Worm (Caenorhabditis elegans) whole organism, early embryonic: Measurements from ENCODE around the gene D1086.1.

Experiments used
- B0310.2 ChIP-seq: sonication (generic microtip); optimal IDR thresholded peaks from 2 replicates; lab custom pipeline; 2016; ENCODE audit warnings: mild to moderate bottlenecking, missing genetic modification characterization, missing compliant biosample characterization
- F13C5.2 ChIP-seq: sonication (generic microtip); optimal IDR thresholded peaks from 2 replicates; lab custom pipeline; 2017; ENCODE audit warnings: mild to moderate bottlenecking, missing genetic modification characterization, inconsistent platforms, missing compliant biosample characterization
- ama-1 ChIP-seq: fragments of 150-350 bp; optimal IDR thresholded peaks from 2 replicates; lab custom pipeline; 2014
- flt-1 ChIP-seq: fragments of 200-800 bp; sonication (Bioruptor generic); IDR thresholded peaks from 2 replicates; pipeline ENCODE4 v1.3.6; 2022; ENCODE audit warnings: missing genetic modification characterization, missing compliant biosample characterization
- hmbx-1 ChIP-seq: sonication (generic microtip); optimal IDR thresholded peaks from 2 replicates; lab custom pipeline; 2016; ENCODE audit warnings: mild to moderate bottlenecking, missing genetic modification characterization, missing compliant biosample characterization
- hnd-1 ChIP-seq: sonication (generic microtip); optimal IDR thresholded peaks from 2 replicates; lab custom pipeline; 2016; ENCODE audit warnings: missing genetic modification characterization, missing compliant biosample characterization
- tbx-11 ChIP-seq: fragments of 200-800 bp; sonication (Bioruptor generic); IDR thresholded peaks from 2 replicates; pipeline ENCODE4 v1.3.6; 2022; ENCODE audit warnings: missing genetic modification characterization, missing compliant biosample characterization

DNA sequence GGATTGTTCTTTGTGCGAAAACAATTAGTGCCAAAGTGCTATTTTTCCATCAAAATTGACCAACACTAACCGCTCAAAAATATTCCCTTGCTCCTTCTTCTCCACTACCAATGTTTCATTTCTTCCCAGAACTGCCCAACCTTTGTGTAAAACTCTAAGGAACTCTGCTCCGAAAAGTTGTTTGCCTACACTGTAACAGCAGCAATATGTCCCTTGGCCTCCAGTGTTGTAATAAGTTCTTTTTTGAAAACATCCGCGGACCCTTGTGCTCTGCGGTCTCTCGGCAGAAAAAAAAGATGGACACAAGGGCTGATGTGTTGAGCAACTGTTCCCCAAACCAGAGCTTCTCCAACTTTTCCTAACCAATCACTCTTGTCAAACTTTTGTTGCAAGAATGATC is 2.2 kb downstream of the D1086.1 start, which contains the start of gene D1086.12:
- TF ChIP-seq hmbx-1 (tag; lab: Kevin White, UChicago) (no peak), ama-1 (lab: Kevin White, UChicago) (no peak), hnd-1 (tag; lab: Kevin White, UChicago) (no peak), flt-1 (no peak), B0310.2 (tag; lab: Kevin White, UChicago) (no peak), F13C5.2 (no peak), tbx-11 (GFP tag; lab: Robert Waterston, UW) (no peak)
